Worm (Caenorhabditis elegans) whole organism, mixed stage, embryonic: ENCODE data around the gene slc-36.1.
A peak's percentile ranks its signal among the peaks of the same experiment; 100 is the strongest.

Experiments
- M03D4.4 ChIP-seq: sonication (generic microtip); optimal IDR thresholded peaks from 2 replicates; lab custom pipeline; 2017; ENCODE audit warnings: mild to moderate bottlenecking, missing genetic modification characterization, missing compliant biosample characterization
- blmp-1 ChIP-seq: fragments of 150-350 bp; optimal IDR thresholded peaks from 2 replicates; lab custom pipeline; 2014; ENCODE audit warnings: missing biosample characterization, missing genetic modification characterization
- ceh-39 ChIP-seq: fragments of 150-350 bp; optimal IDR thresholded peaks from 2 replicates; lab custom pipeline; 2014; ENCODE audit warnings: missing biosample characterization, missing genetic modification characterization
- ces-1 ChIP-seq: fragments of 150-350 bp; optimal IDR thresholded peaks from 2 replicates; lab custom pipeline; 2014; ENCODE audit warnings: missing biosample characterization, missing genetic modification reagents, missing genetic modification characterization
- cnd-1 ChIP-seq: fragments of 200-800 bp; sonication (Bioruptor generic); optimal IDR thresholded peaks from 2 replicates; lab custom pipeline; 2018; ENCODE audit warnings: mild to moderate bottlenecking, missing genetic modification characterization, missing compliant biosample characterization
- drap-1 ChIP-seq: fragments of 200-800 bp; sonication (Bioruptor generic); optimal IDR thresholded peaks from 3 replicates; lab custom pipeline; 2018; ENCODE audit warnings: mild to moderate bottlenecking, missing genetic modification characterization, missing compliant biosample characterization
- elt-1 ChIP-seq: sonication (generic microtip); optimal IDR thresholded peaks from 2 replicates; lab custom pipeline; 2017; ENCODE audit warnings: missing genetic modification characterization, mild to moderate bottlenecking, missing compliant biosample characterization, antibody characterized with exemption, moderate library complexity, borderline replicate concordance; ENCODE audit not compliant: insufficient read depth
- elt-3 ChIP-seq: fragments of 150-350 bp; optimal IDR thresholded peaks from 2 replicates; lab custom pipeline; 2014; ENCODE audit warnings: missing biosample characterization, missing genetic modification characterization
- ham-2 ChIP-seq: fragments of 200-800 bp; sonication (Bioruptor generic); optimal IDR thresholded peaks from 2 replicates; lab custom pipeline; 2018; ENCODE audit warnings: mild to moderate bottlenecking, missing genetic modification characterization, missing compliant biosample characterization
- hlh-1 ChIP-seq: fragments of 150-350 bp; optimal IDR thresholded peaks from 2 replicates; lab custom pipeline; 2014; ENCODE audit warnings: missing biosample characterization, missing genetic modification reagents, missing genetic modification characterization
- lin-32 ChIP-seq: fragments of 200-800 bp; sonication (Bioruptor generic); optimal IDR thresholded peaks from 2 replicates; lab custom pipeline; 2018; ENCODE audit warnings: mild to moderate bottlenecking, missing genetic modification characterization, missing compliant biosample characterization
- lsy-2 ChIP-seq: fragments of 150-350 bp; optimal IDR thresholded peaks from 2 replicates; lab custom pipeline; 2014; ENCODE audit warnings: missing biosample characterization, missing genetic modification characterization
- mab-5 ChIP-seq: fragments of 150-350 bp; optimal IDR thresholded peaks from 2 replicates; lab custom pipeline; 2014; ENCODE audit warnings: missing biosample characterization, missing genetic modification characterization
- mep-1 ChIP-seq: fragments of 150-350 bp; optimal IDR thresholded peaks from 2 replicates; lab custom pipeline; 2017; ENCODE audit warnings: missing biosample characterization, missing genetic modification reagents, missing genetic modification characterization, inconsistent platforms
- mls-2 ChIP-seq: sonication (generic microtip); optimal IDR thresholded peaks from 2 replicates; lab custom pipeline; 2016; ENCODE audit warnings: mild to moderate bottlenecking, missing genetic modification characterization, moderate library complexity, missing compliant biosample characterization
- nhr-2 ChIP-seq: fragments of 150-350 bp; optimal IDR thresholded peaks from 2 replicates; lab custom pipeline; 2014; ENCODE audit warnings: missing biosample characterization, missing genetic modification characterization
- nhr-237 ChIP-seq: fragments of 150-350 bp; optimal IDR thresholded peaks from 2 replicates; lab custom pipeline; 2014; ENCODE audit warnings: missing biosample characterization, missing genetic modification characterization
- nhr-28 ChIP-seq: fragments of 150-350 bp; optimal IDR thresholded peaks from 2 replicates; lab custom pipeline; 2014; ENCODE audit warnings: missing biosample characterization, missing genetic modification characterization
- nhr-76 ChIP-seq: sonication (generic microtip); optimal IDR thresholded peaks from 2 replicates; lab custom pipeline; 2017; ENCODE audit warnings: missing biosample characterization, missing genetic modification characterization
- pha-4 ChIP-seq: fragments of 150-350 bp; optimal IDR thresholded peaks from 2 replicates; lab custom pipeline; 2018; ENCODE audit warnings: missing biosample characterization, missing genetic modification reagents, missing genetic modification characterization
- sem-2 ChIP-seq: fragments of 200-800 bp; sonication (Bioruptor generic); optimal IDR thresholded peaks from 2 replicates; lab custom pipeline; 2018; ENCODE audit warnings: mild to moderate bottlenecking, missing genetic modification characterization, missing compliant biosample characterization
- snpc-4 ChIP-seq: fragments of 150-350 bp; optimal IDR thresholded peaks from 2 replicates; lab custom pipeline; 2014; ENCODE audit warnings: missing biosample characterization, missing genetic modification characterization
- sptf-1 ChIP-seq: sonication (generic microtip); optimal IDR thresholded peaks from 2 replicates; lab custom pipeline; 2017; ENCODE audit warnings: mild to moderate bottlenecking, missing genetic modification characterization, moderate library complexity, missing compliant biosample characterization
- tbx-8 ChIP-seq: fragments of 200-800 bp; sonication (Bioruptor generic); optimal IDR thresholded peaks from 2 replicates; lab custom pipeline; 2018; ENCODE audit warnings: mild to moderate bottlenecking, missing genetic modification characterization, moderate library complexity, missing compliant biosample characterization
- unc-39 ChIP-seq: fragments of 150-350 bp; optimal IDR thresholded peaks from 2 replicates; lab custom pipeline; 2014; ENCODE audit warnings: missing biosample characterization, missing genetic modification characterization
- zip-8 ChIP-seq: fragments of 150-350 bp; optimal IDR thresholded peaks from 2 replicates; lab custom pipeline; 2014; ENCODE audit warnings: missing biosample characterization, missing genetic modification characterization

slc-36.1 gene

ce11 chrIII:13340504-13341274 lies 33.4 kb downstream of the slc-36.1 start:
- TF ChIP-seq elt-1 (tag; lab: Kevin White, UChicago): no peak
- TF ChIP-seq cnd-1 (tag; lab: Kevin White, UChicago): no peak
- TF ChIP-seq mab-5 (tag; lab: Kevin White, UChicago): no peak
- peak; percentile 98 for TF ChIP-seq ces-1
- TF ChIP-seq snpc-4 (tag; lab: Kevin White, UChicago): no peak
- TF ChIP-seq ham-2: peak; percentile 30
- no peak for TF ChIP-seq M03D4.4
- TF ChIP-seq sptf-1 (tag; lab: Kevin White, UChicago): no peak
- no peak for TF ChIP-seq pha-4 (tag; lab: Kevin White, UChicago)
- TF ChIP-seq, all 35 proteins: peak for 2

- no peak for TF ChIP-seq blmp-1 (tag; lab: Kevin White, UChicago)
- no peak for TF ChIP-seq nhr-28 (tag; lab: Kevin White, UChicago)
- no peak for TF ChIP-seq pha-4 (tag; lab: Kevin White, UChicago)
- no peak for TF ChIP-seq cnd-1 (tag; lab: Kevin White, UChicago)
- TF ChIP-seq nhr-76 (tag; lab: Kevin White, UChicago): no peak
- no peak for TF ChIP-seq snpc-4 (tag; lab: Kevin White, UChicago)
- TF ChIP-seq, all 35 proteins: peak for 0
These were observed 33.9 kb downstream of the slc-36.1 start, which contains the start of gene nud-1 for ce11 chrIII:13341275-13341626. nud-1 (plus strand) TSS chrIII:13341527.

DNA sequence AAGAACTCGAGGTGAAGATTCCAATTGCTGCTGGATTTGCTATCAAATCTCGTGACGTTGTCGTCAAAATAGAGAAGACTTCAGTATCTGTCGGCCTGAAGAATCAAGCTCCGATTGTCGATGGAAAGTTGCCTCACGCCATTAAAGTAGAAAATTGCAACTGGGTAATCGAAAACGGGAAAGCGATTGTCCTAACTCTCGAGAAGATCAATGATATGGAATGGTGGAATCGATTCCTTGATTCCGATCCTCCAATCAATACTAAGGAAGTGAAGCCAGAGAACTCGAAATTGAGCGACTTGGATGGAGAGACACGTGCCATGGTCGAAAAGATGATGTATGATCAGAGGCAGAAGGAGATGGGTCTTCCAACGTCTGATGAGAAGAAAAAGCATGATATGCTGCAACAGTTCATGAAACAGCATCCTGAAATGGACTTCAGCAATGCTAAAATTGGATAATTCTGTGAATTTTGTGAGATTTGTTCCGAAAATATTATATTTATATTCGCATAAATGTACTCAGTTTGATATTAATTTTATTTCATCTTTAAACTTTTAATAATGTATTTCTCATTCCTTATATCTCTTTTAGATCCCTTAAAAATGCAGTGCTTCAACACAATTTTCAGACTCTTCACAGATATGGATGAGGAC lies 34.9 kb downstream of the slc-36.1 start, which contains the start of gene dro-1:
TSS of gene dro-1 (plus strand) at position 606 of the 656 bp plus-strand sequence.
- TF ChIP-seq mls-2 (tag; lab: Kevin White, UChicago) (no peak), elt-3 (tag; lab: Kevin White, UChicago) (no peak), lsy-2 (tag; lab: Kevin White, UChicago) (no peak), mep-1 (no peak), cnd-1 (tag; lab: Kevin White, UChicago) (no peak), hlh-1 (no peak), ces-1 (no peak), nhr-237 (tag; lab: Kevin White, UChicago) (no peak), mab-5 (tag; lab: Kevin White, UChicago) (no peak), zip-8 (tag; lab: Kevin White, UChicago) (no peak), tbx-8 (GFP tag; lab: Kevin White, UChicago) (no peak)

- TF ChIP-seq nhr-2 (tag; lab: Kevin White, UChicago) (no peak), cnd-1 (tag; lab: Kevin White, UChicago) (no peak), ces-1 (no peak)
These were observed 35.8 kb downstream of the slc-36.1 start, which contains the start of gene ife-1 for ce11 chrIII:13343117-13343516. ife-1 (plus strand) TSS chrIII:13343417.

DNA sequence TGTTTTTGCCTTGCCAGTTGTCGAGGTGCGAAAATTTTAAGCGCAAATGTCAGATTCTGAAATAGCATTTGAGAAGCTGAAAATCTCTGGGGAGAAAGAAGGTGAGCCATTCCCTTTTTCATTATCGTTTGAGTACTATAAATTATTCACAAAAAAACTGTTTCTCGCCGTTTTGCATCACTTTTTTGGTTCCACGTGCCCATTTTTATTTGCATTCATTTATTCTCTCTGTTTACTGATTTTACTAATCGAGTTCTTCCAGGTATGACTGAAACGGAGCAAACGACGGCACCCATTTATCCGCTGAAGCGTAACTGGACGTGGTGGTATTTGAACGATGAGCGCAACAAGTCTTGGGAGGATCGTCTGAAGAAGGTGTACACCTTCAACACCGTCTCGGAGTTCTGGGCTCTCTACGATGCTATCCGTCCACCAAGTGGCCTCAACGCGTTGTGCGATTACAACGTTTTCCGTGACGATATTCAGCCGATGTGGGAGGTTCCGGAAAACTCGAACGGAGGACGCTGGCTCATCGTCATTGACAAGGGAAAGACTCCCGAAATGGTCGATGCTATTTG lies 36.3 kb downstream of the slc-36.1 start:
- TF ChIP-seq mab-5 (tag; lab: Kevin White, UChicago) (no peak), unc-39 (tag; lab: Kevin White, UChicago) (no peak), sem-2 (GFP tag; lab: Kevin White, UChicago) (no peak), drap-1 (GFP tag; lab: Kevin White, UChicago) (no peak), lin-32 (GFP tag; lab: Kevin White, UChicago) (no peak), lsy-2 (tag; lab: Kevin White, UChicago) (no peak)

- TF ChIP-seq nhr-28 (tag; lab: Kevin White, UChicago): peak; percentile 16
- no peak for TF ChIP-seq ceh-39
- peak; percentile 5 for TF ChIP-seq nhr-237 (tag; lab: Kevin White, UChicago)
- TF ChIP-seq, all 35 proteins: peak for 2
These were observed 37.3 kb downstream of the slc-36.1 start, which contains the start of gene acaa-2 for ce11 chrIII:13344538-13345136. acaa-2 (plus strand) TSS chrIII:13344937.
